Worm (Caenorhabditis elegans) whole organism, L1 larva: Measurements from ENCODE around the gene prde-1.
A peak's percentile ranks its signal among the peaks of the same experiment; 100 is the strongest.

Source experiments
- aha-1 ChIP-seq: fragments of 150-350 bp; optimal IDR thresholded peaks from 2 replicates; lab custom pipeline; 2014; ENCODE audit warnings: missing biosample characterization, missing genetic modification characterization
- aly-2 ChIP-seq: fragments of 150-350 bp; optimal IDR thresholded peaks from 2 replicates; lab custom pipeline; 2014; ENCODE audit warnings: missing biosample characterization, missing genetic modification characterization
- ama-1 ChIP-seq: fragments of 150-350 bp; optimal IDR thresholded peaks from 2 replicates; lab custom pipeline; 2014
- blmp-1 ChIP-seq: fragments of 150-350 bp; optimal IDR thresholded peaks from 2 replicates; lab custom pipeline; 2014; ENCODE audit warnings: missing biosample characterization, missing genetic modification characterization
- dpl-1 ChIP-seq, 3 experiments: fragments of 150-350 bp in 2 of 3; sonication (generic microtip) in 1 of 3; optimal IDR thresholded peaks; 2 replicates each; lab custom pipeline; 2014 to 2017; ENCODE audit warnings: missing biosample characterization in 3 of 3, missing genetic modification characterization in 3 of 3, missing genetic modification reagents in 3 of 3
- dsc-1 ChIP-seq: sonication (generic microtip); optimal IDR thresholded peaks from 2 replicates; lab custom pipeline; 2016; ENCODE audit warnings: mild to moderate bottlenecking, missing genetic modification characterization, missing compliant biosample characterization
- fos-1 ChIP-seq: fragments of 150-350 bp; optimal IDR thresholded peaks from 2 replicates; lab custom pipeline; 2014; ENCODE audit warnings: missing biosample characterization, missing genetic modification characterization
- lin-15B ChIP-seq: fragments of 150-350 bp; sonication (generic microtip); optimal IDR thresholded peaks from 3 replicates; lab custom pipeline; 2014; ENCODE audit warnings: missing biosample characterization, missing genetic modification characterization
- lin-35 ChIP-seq, 2 experiments: fragments of 150-350 bp; optimal IDR thresholded peaks; 2 replicates each; lab custom pipeline; 2014; ENCODE audit warnings: missing biosample characterization in 2 of 2, missing genetic modification characterization in 2 of 2, missing genetic modification reagents in 2 of 2
- lin-39 ChIP-seq: fragments of 150-350 bp; optimal IDR thresholded peaks from 2 replicates; lab custom pipeline; 2014; ENCODE audit warnings: missing biosample characterization, missing genetic modification reagents, missing genetic modification characterization
- lsy-2 ChIP-seq, 2 experiments: fragments of 150-350 bp; optimal IDR thresholded peaks; 2 replicates each; lab custom pipeline; 2014; ENCODE audit warnings: missing biosample characterization in 2 of 2, missing genetic modification characterization in 2 of 2
- mdl-1 ChIP-seq, 2 experiments: fragments of 150-350 bp; optimal IDR thresholded peaks; 2 replicates each; lab custom pipeline; 2014 to 2017; ENCODE audit warnings: missing biosample characterization in 2 of 2, missing genetic modification characterization in 2 of 2, inconsistent platforms in 1 of 2
- mep-1 ChIP-seq: fragments of 150-350 bp; optimal IDR thresholded peaks from 2 replicates; lab custom pipeline; 2014; ENCODE audit warnings: missing biosample characterization, missing genetic modification characterization
- nhr-11 ChIP-seq: fragments of 150-350 bp; optimal IDR thresholded peaks from 2 replicates; lab custom pipeline; 2014; ENCODE audit warnings: missing biosample characterization, missing genetic modification characterization
- nhr-12 ChIP-seq: sonication (generic microtip); optimal IDR thresholded peaks from 2 replicates; lab custom pipeline; 2017; ENCODE audit warnings: missing biosample characterization, missing genetic modification characterization
- nhr-20 ChIP-seq: sonication (generic microtip); optimal IDR thresholded peaks from 2 replicates; lab custom pipeline; 2016; ENCODE audit warnings: mild to moderate bottlenecking, missing genetic modification characterization, missing compliant biosample characterization
- nhr-28 ChIP-seq: fragments of 150-350 bp; optimal IDR thresholded peaks from 2 replicates; lab custom pipeline; 2014; ENCODE audit warnings: missing biosample characterization, missing genetic modification characterization
- nhr-47 ChIP-seq: sonication (generic microtip); optimal IDR thresholded peaks from 2 replicates; lab custom pipeline; 2016; ENCODE audit warnings: mild to moderate bottlenecking, missing genetic modification characterization, moderate library complexity, missing compliant biosample characterization
- nhr-76 ChIP-seq: sonication (generic microtip); optimal IDR thresholded peaks from 2 replicates; lab custom pipeline; 2017; ENCODE audit warnings: missing biosample characterization, missing genetic modification characterization
- nhr-77 ChIP-seq: fragments of 150-350 bp; optimal IDR thresholded peaks from 2 replicates; lab custom pipeline; 2014; ENCODE audit warnings: missing biosample characterization, missing genetic modification characterization
- nhr-84 ChIP-seq: sonication (generic microtip); optimal IDR thresholded peaks from 2 replicates; lab custom pipeline; 2017; ENCODE audit warnings: missing biosample characterization, missing genetic modification characterization
- nhr-90 ChIP-seq: sonication (generic microtip); optimal IDR thresholded peaks from 2 replicates; lab custom pipeline; 2016; ENCODE audit warnings: mild to moderate bottlenecking, missing genetic modification characterization, missing compliant biosample characterization; ENCODE audit not compliant: poor library complexity
- pax-3 ChIP-seq: fragments of 200-800 bp; sonication (Bioruptor generic); optimal IDR thresholded peaks from 2 replicates; lab custom pipeline; 2018; ENCODE audit warnings: mild to moderate bottlenecking, missing genetic modification characterization, moderate library complexity, missing compliant biosample characterization
- pqm-1 ChIP-seq: sonication (generic microtip); optimal IDR thresholded peaks from 3 replicates; lab custom pipeline; 2017; ENCODE audit warnings: missing biosample characterization, missing genetic modification characterization
- rnt-1 ChIP-seq: sonication (generic microtip); optimal IDR thresholded peaks from 2 replicates; lab custom pipeline; 2016; ENCODE audit warnings: mild to moderate bottlenecking, missing genetic modification characterization, moderate library complexity, missing compliant biosample characterization
- sox-4 ChIP-seq: sonication (generic microtip); optimal IDR thresholded peaks from 2 replicates; lab custom pipeline; 2016; ENCODE audit warnings: missing genetic modification characterization, missing compliant biosample characterization
- sptf-1 ChIP-seq: fragments of 150-350 bp; optimal IDR thresholded peaks from 2 replicates; lab custom pipeline; 2014; ENCODE audit warnings: missing biosample characterization, missing genetic modification characterization
- tbx-2 ChIP-seq: sonication (generic microtip); optimal IDR thresholded peaks from 2 replicates; lab custom pipeline; 2016; ENCODE audit warnings: missing genetic modification characterization, missing compliant biosample characterization
- tlp-1 ChIP-seq: fragments of 150-350 bp; optimal IDR thresholded peaks from 2 replicates; lab custom pipeline; 2014; ENCODE audit warnings: missing biosample characterization, missing genetic modification characterization
- unc-30 ChIP-seq: sonication (generic microtip); optimal IDR thresholded peaks from 2 replicates; lab custom pipeline; 2017; ENCODE audit warnings: missing biosample characterization, missing genetic modification characterization
- xbp-1 ChIP-seq: sonication (generic microtip); optimal IDR thresholded peaks from 2 replicates; lab custom pipeline; 2016; ENCODE audit warnings: missing genetic modification characterization, missing compliant biosample characterization
- zag-1 ChIP-seq: fragments of 150-350 bp; optimal IDR thresholded peaks from 2 replicates; lab custom pipeline; 2014; ENCODE audit warnings: missing biosample characterization, missing genetic modification characterization
- zip-4 ChIP-seq: fragments of 200-800 bp; sonication (Bioruptor generic); optimal IDR thresholded peaks from 2 replicates; lab custom pipeline; 2018; ENCODE audit warnings: mild to moderate bottlenecking, missing genetic modification characterization, moderate library complexity, missing compliant biosample characterization
- ztf-11 ChIP-seq, 2 experiments: sonication (generic microtip); optimal IDR thresholded peaks; 2 replicates each; lab custom pipeline; 2016 to 2017; ENCODE audit warnings: missing genetic modification characterization in 2 of 2, missing biosample characterization in 1 of 2, missing compliant biosample characterization in 1 of 2

Gene prde-1

ce11 chrV:15569702-15570430 lies 31.8 kb downstream of the prde-1 start, which contains the start of gene lsm-5 (continued):
- TF ChIP-seq nhr-11 (tag; lab: Kevin White, UChicago), result no peak
- TF ChIP-seq mep-1 (tag; lab: Kevin White, UChicago), result peak; percentile 50
- no peak for TF ChIP-seq pqm-1 (tag; lab: Kevin White, UChicago)
- TF ChIP-seq dsc-1 (tag; lab: Kevin White, UChicago), result no peak
- TF ChIP-seq lsy-2 (tag; optimal IDR thresholded peaks at IDR 0.05; lab: Kevin White, UChicago), result peak; percentile 65 to 82
- TF ChIP-seq mdl-1 (tag; optimal IDR thresholded peaks at IDR 0.05; lab: Kevin White, UChicago), result peak in 1 of 2 experiments; percentile 26

- TF ChIP-seq pax-3 (tag; lab: Kevin White, UChicago) (no peak), lin-39 (tag; lab: Kevin White, UChicago) (no peak), nhr-77 (no peak), sptf-1 (no peak), rnt-1 (tag; lab: Kevin White, UChicago) (no peak), tlp-1 (no peak), lin-35 (GFP tag; optimal IDR thresholded peaks at IDR 0.05; lab: Kevin White, UChicago) (no peak), ama-1 (no peak), mep-1 (tag; lab: Kevin White, UChicago) (no peak), nhr-76 (tag; lab: Kevin White, UChicago) (no peak), aha-1 (tag; lab: Kevin White, UChicago) (no peak), nhr-28 (tag; lab: Kevin White, UChicago) (no peak), nhr-12 (tag; lab: Kevin White, UChicago) (no peak), ztf-11 (tag; optimal IDR thresholded peaks at IDR 0.05; lab: Kevin White, UChicago) (no peak), nhr-47 (tag; lab: Kevin White, UChicago) (no peak), zag-1 (no peak), sox-4 (tag; lab: Kevin White, UChicago) (no peak), nhr-20 (tag; lab: Kevin White, UChicago) (no peak)
Measured at ce11 chrV:15571006-15571526, 33.0 kb downstream of the prde-1 start, which contains the start of gene fbxa-95. Gene fbxa-95, plus strand, starts transcription at chrV:15571476.

ce11 chrV:15572613-15573012 lies 34.6 kb downstream of the prde-1 start, which contains the start of gene fbxa-94:
Gene fbxa-94, plus strand, starts transcription at chrV:15572913.
- no peak for TF ChIP-seq nhr-28 (tag; lab: Kevin White, UChicago)
- TF ChIP-seq blmp-1 (tag; lab: Kevin White, UChicago), result no peak
- no peak for TF ChIP-seq nhr-76 (tag; lab: Kevin White, UChicago)
- no peak for TF ChIP-seq nhr-12 (tag; lab: Kevin White, UChicago)
- TF ChIP-seq zip-4 (GFP tag; lab: Kevin White, UChicago), result no peak

ce11 chrV:15575305-15575704 lies 37.3 kb downstream of the prde-1 start, which contains the start of gene mdt-28:
Gene mdt-28, minus strand, starts transcription at chrV:15575405.
- no peak for TF ChIP-seq zag-1
- TF ChIP-seq sox-4 (tag; lab: Kevin White, UChicago), result no peak
- TF ChIP-seq ama-1, result no peak
- TF ChIP-seq fos-1 (tag; lab: Kevin White, UChicago), result no peak
- no peak for TF ChIP-seq unc-30 (tag; lab: Kevin White, UChicago)
- no peak for TF ChIP-seq nhr-90 (tag; lab: Kevin White, UChicago)
- TF ChIP-seq xbp-1 (tag; lab: Kevin White, UChicago), result no peak
- TF ChIP-seq tbx-2 (tag; lab: Kevin White, UChicago), result no peak
- TF ChIP-seq lin-15B (tag; lab: Kevin White, UChicago), result no peak
- no peak for TF ChIP-seq aly-2 (tag; lab: Kevin White, UChicago)
- TF ChIP-seq pqm-1 (tag; lab: Kevin White, UChicago), result no peak
- TF ChIP-seq nhr-84 (tag; lab: Kevin White, UChicago), result no peak
- no peak for TF ChIP-seq dpl-1 (GFP tag; optimal IDR thresholded peaks at IDR 0.05; lab: Kevin White, UChicago)
